Worm (Caenorhabditis elegans): Measurements from ENCODE around the gene wrt-7.

The wrt-7 gene

ce11 chrV:15354648-15355047 lies 17.3 kb upstream of the wrt-7 start, which contains the start of gene C29F3.7:
TSS of gene C29F3.7 (plus strand) at chrV:15354901.
- TF ChIP-seq tab-1 (GFP tag; IDR thresholded peaks at IDR 0.05) (no peak), ztf-29 (GFP tag; IDR thresholded peaks at IDR 0.05) (no peak), med-1 (GFP tag; optimal IDR thresholded peaks at IDR 0.05; ENCODE audit: insufficient read depth) (no peak), klf-2 (GFP tag; conservative IDR thresholded peaks at IDR 0.05) (no peak)

- TF ChIP-seq T22C8.4 (GFP tag; IDR thresholded peaks at IDR 0.05), result no peak
- no peak for TF ChIP-seq ref-1 (GFP tag; conservative IDR thresholded peaks at IDR 0.05)
- no peak for TF ChIP-seq flt-1 (GFP tag; IDR thresholded peaks at IDR 0.05)
- TF ChIP-seq klf-2 (GFP tag; conservative IDR thresholded peaks at IDR 0.05), result no peak
- TF ChIP-seq ztf-29 (GFP tag; IDR thresholded peaks at IDR 0.05), result no peak
- TF ChIP-seq cog-1 (tag; optimal IDR thresholded peaks at IDR 0.05), result no peak
Measured at ce11 chrV:15352376-15352775, 15.1 kb upstream of the wrt-7 start, which contains the start of gene srx-58. TSS of gene srx-58 (plus strand) at chrV:15352676.

ce11 chrV:15350615-15351014 lies 13.3 kb upstream of the wrt-7 start, which contains the start of gene clec-231:
TSS of gene clec-231 (minus strand) at chrV:15350715.
- TF ChIP-seq klf-2 (GFP tag; conservative IDR thresholded peaks at IDR 0.05), result no peak
- no peak for TF ChIP-seq flt-1 (GFP tag; IDR thresholded peaks at IDR 0.05)
- no peak for TF ChIP-seq ref-1 (GFP tag; conservative IDR thresholded peaks at IDR 0.05)
- TF ChIP-seq ztf-29 (GFP tag; IDR thresholded peaks at IDR 0.05), result no peak

- TF ChIP-seq flt-1 (GFP tag; IDR thresholded peaks at IDR 0.05) (no peak), klf-2 (GFP tag; conservative IDR thresholded peaks at IDR 0.05) (no peak), tab-1 (GFP tag; IDR thresholded peaks at IDR 0.05) (no peak), ztf-29 (GFP tag; IDR thresholded peaks at IDR 0.05) (no peak), med-1 (GFP tag; optimal IDR thresholded peaks at IDR 0.05; ENCODE audit: insufficient read depth) (no peak), ztf-23 (GFP tag; IDR thresholded peaks at IDR 0.05) (no peak), cog-1 (tag; optimal IDR thresholded peaks at IDR 0.05) (no peak), ref-1 (GFP tag; conservative IDR thresholded peaks at IDR 0.05) (no peak), T22C8.4 (GFP tag; IDR thresholded peaks at IDR 0.05) (no peak)
Measured at ce11 chrV:15349044-15349443, 11.7 kb upstream of the wrt-7 start, which contains the start of gene clec-230. TSS of gene clec-230 (minus strand) at chrV:15349144.

ce11 chrV:15347292-15347691 lies 10.0 kb upstream of the wrt-7 start, which contains the start of gene C29F3.3:
TSS of gene C29F3.3 (minus strand) at chrV:15347392.
- no peak for TF ChIP-seq T22C8.4 (GFP tag; IDR thresholded peaks at IDR 0.05)
- TF ChIP-seq cog-1 (tag; optimal IDR thresholded peaks at IDR 0.05), result no peak
- no peak for TF ChIP-seq flt-1 (GFP tag; IDR thresholded peaks at IDR 0.05)
- no peak for TF ChIP-seq ref-1 (GFP tag; conservative IDR thresholded peaks at IDR 0.05)

ce11 chrV:15344481-15344880 lies 7.2 kb upstream of the wrt-7 start, which contains the start of gene wrt-8:
TSS of gene wrt-8 (minus strand) at chrV:15344581.
- TF ChIP-seq cog-1 (tag; optimal IDR thresholded peaks at IDR 0.05) (no peak), klf-2 (GFP tag; conservative IDR thresholded peaks at IDR 0.05) (no peak), ztf-29 (GFP tag; IDR thresholded peaks at IDR 0.05) (no peak), flt-1 (GFP tag; IDR thresholded peaks at IDR 0.05) (no peak), T22C8.4 (GFP tag; IDR thresholded peaks at IDR 0.05) (no peak), tab-1 (GFP tag; IDR thresholded peaks at IDR 0.05) (no peak), med-1 (GFP tag; optimal IDR thresholded peaks at IDR 0.05; ENCODE audit: insufficient read depth) (no peak), ref-1 (GFP tag; conservative IDR thresholded peaks at IDR 0.05) (no peak), ztf-23 (GFP tag; IDR thresholded peaks at IDR 0.05) (no peak)

- no peak for TF ChIP-seq cog-1 (tag; optimal IDR thresholded peaks at IDR 0.05)
- no peak for TF ChIP-seq ztf-23 (GFP tag; IDR thresholded peaks at IDR 0.05)
- no peak for TF ChIP-seq flt-1 (GFP tag; IDR thresholded peaks at IDR 0.05)
- TF ChIP-seq T22C8.4 (GFP tag; IDR thresholded peaks at IDR 0.05), result no peak
- TF ChIP-seq klf-2 (GFP tag; conservative IDR thresholded peaks at IDR 0.05), result no peak
- no peak for TF ChIP-seq ref-1 (GFP tag; conservative IDR thresholded peaks at IDR 0.05)
- TF ChIP-seq ztf-29 (GFP tag; IDR thresholded peaks at IDR 0.05), result no peak
- no peak for TF ChIP-seq tab-1 (GFP tag; IDR thresholded peaks at IDR 0.05)
- no peak for TF ChIP-seq med-1 (GFP tag; optimal IDR thresholded peaks at IDR 0.05; ENCODE audit: insufficient read depth)
Measured at ce11 chrV:15341404-15341803, 4.1 kb upstream of the wrt-7 start, which contains the start of gene clec-229. TSS of gene clec-229 (minus strand) at chrV:15341504.

- TF ChIP-seq cog-1 (tag; optimal IDR thresholded peaks at IDR 0.05), result no peak
Measured at ce11 chrV:15339363-15339762, 2.1 kb upstream of the wrt-7 start, which contains the start of gene clec-228. TSS of gene clec-228 (minus strand) at chrV:15339463.

- TF ChIP-seq ztf-29 (GFP tag; IDR thresholded peaks at IDR 0.05) (no peak), T22C8.4 (GFP tag; IDR thresholded peaks at IDR 0.05) (no peak), med-1 (GFP tag; optimal IDR thresholded peaks at IDR 0.05; ENCODE audit: insufficient read depth) (no peak)
Measured at ce11 chrV:15332851-15333250, 4.5 kb downstream of the wrt-7 start, which contains the start of gene srw-113. TSS of gene srw-113 (plus strand) at chrV:15333151.

- TF ChIP-seq ref-1 (GFP tag; conservative IDR thresholded peaks at IDR 0.05) (no peak), T22C8.4 (GFP tag; IDR thresholded peaks at IDR 0.05) (no peak), klf-2 (GFP tag; conservative IDR thresholded peaks at IDR 0.05) (no peak), tab-1 (GFP tag; IDR thresholded peaks at IDR 0.05) (no peak), ztf-29 (GFP tag; IDR thresholded peaks at IDR 0.05) (no peak), ztf-23 (GFP tag; IDR thresholded peaks at IDR 0.05) (no peak), flt-1 (GFP tag; IDR thresholded peaks at IDR 0.05) (no peak), cog-1 (tag; optimal IDR thresholded peaks at IDR 0.05) (no peak), med-1 (GFP tag; optimal IDR thresholded peaks at IDR 0.05; ENCODE audit: insufficient read depth) (no peak)
Measured at ce11 chrV:15330314-15330713, 7.0 kb downstream of the wrt-7 start, which contains the start of gene srh-295. TSS of gene srh-295 (plus strand) at chrV:15330614.

All from whole organism, midembryonic.